Fruit fly (Drosophila melanogaster): Measurements from ENCODE around the gene Ir7f.
A peak's percentile ranks its signal among the peaks of the same experiment; 100 is the strongest.

The Ir7f gene

DNA sequence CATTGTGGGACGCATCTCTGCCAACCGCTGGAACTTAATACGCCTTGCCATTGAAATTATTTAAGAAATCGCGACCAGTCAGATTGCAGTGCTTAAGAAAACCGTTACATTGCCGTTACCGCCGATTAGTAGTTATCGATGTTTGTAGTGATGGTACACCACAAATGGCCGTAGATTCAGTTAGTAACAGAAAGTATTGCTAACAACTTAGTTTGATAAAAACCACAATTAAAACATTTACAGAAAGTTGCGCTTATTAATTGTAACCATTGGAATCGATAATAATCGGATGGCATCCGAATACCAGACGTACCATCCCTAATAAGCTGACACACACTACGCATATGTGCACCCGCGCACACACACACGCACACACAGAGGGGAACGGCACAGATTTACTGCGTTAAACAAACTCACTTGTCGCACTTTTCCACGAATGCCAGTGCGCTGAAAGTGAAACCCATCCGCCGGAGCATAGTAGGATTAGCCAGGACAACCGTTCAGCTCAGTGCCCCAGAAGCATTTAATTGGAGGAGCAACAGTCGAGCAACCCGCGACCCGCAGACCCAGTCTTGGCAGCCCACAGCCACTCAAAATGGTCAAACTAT is 36.4 kb upstream of the Ir7f start, which contains the start of the genes hdm and Ykt6 (continued):
- peak; percentile 74 for TF ChIP-seq ems (GFP tag; optimal IDR thresholded peaks at IDR 0.05)
- no peak for TF ChIP-seq Dfd (GFP tag; optimal IDR thresholded peaks at IDR 0.05)
- peak in 1 of 2 experiments; percentile 72 for TF ChIP-seq Hr51 (GFP tag; optimal IDR thresholded peaks at IDR 0.05)
- TF ChIP-seq kni (GFP tag; optimal IDR thresholded peaks at IDR 0.05), result no peak
- TF ChIP-seq pho (GFP tag; optimal IDR thresholded peaks at IDR 0.05), result peak; percentile 76
- no peak for TF ChIP-seq toy (GFP tag; IDR thresholded peaks at IDR 0.05)
- TF ChIP-seq Ptx1 (GFP tag; IDR thresholded peaks at IDR 0.05), result peak; percentile 87
- TF ChIP-seq Drgx (GFP tag; IDR thresholded peaks at IDR 0.05), result peak; percentile 70
- TF ChIP-seq CG18619 (GFP tag; optimal IDR thresholded peaks at IDR 0.05), result peak; percentile 51
- 0 out of 3 replicates have a peak, but pooled peaks have one; percentile 20 for TF ChIP-seq jigr1 (GFP tag; IDR thresholded peaks at IDR 0.05)
- TF ChIP-seq Taf1 (GFP tag; IDR thresholded peaks at IDR 0.05), result peak; percentile 80; the same call in 1 of the 2 replicates
- no peak for TF ChIP-seq CG12769 (tag; optimal IDR thresholded peaks at IDR 0.05)
- TF ChIP-seq CG13123 (GFP tag; optimal IDR thresholded peaks at IDR 0.05), result peak; percentile 70
- TF ChIP-seq tll (GFP tag; optimal IDR thresholded peaks at IDR 0.05), result no peak
- TF ChIP-seq CG34376 (GFP tag; optimal IDR thresholded peaks at IDR 0.05), result peak; percentile 62
- peak; percentile 70 for TF ChIP-seq Spps (tag; optimal IDR thresholded peaks at IDR 0.05)
- peak; percentile 67 for TF ChIP-seq dm (GFP tag; optimal IDR thresholded peaks at IDR 0.05)
- TF ChIP-seq Dad (GFP tag; optimal IDR thresholded peaks at IDR 0.05), result peak; percentile 72
- TF ChIP-seq E2f1 (GFP tag; IDR thresholded peaks at IDR 0.05), result peak; percentile 80; the same call in 1 of the 2 replicates
- TF ChIP-seq CG5245 (GFP tag; optimal IDR thresholded peaks at IDR 0.05), result peak; percentile 76
- peak; percentile 61 for TF ChIP-seq Nf-YC (tag; optimal IDR thresholded peaks at IDR 0.05)
- peak; percentile 64; the same call in 1 of the 2 replicates for TF ChIP-seq gsb (GFP tag; IDR thresholded peaks at IDR 0.05)
- TF ChIP-seq CG8765 (GFP tag; IDR thresholded peaks at IDR 0.05), result peak; percentile 80
- TF ChIP-seq NK7.1 (GFP tag; optimal IDR thresholded peaks at IDR 0.05), result peak; percentile 51
- peak; percentile 80 for TF ChIP-seq otp (GFP tag; IDR thresholded peaks at IDR 0.05)
- TF ChIP-seq Aef1 (GFP tag; IDR thresholded peaks at IDR 0.05), result peak; percentile 72; the same call in 2 of the 3 replicates
- peak; percentile 71; the same call in 1 of the 2 replicates for TF ChIP-seq danr (GFP tag; IDR thresholded peaks at IDR 0.05)
- peak; percentile 82 for TF ChIP-seq CG15514 (GFP tag; optimal IDR thresholded peaks at IDR 0.05)
- peak; percentile 72 for TF ChIP-seq CG9817 (tag; optimal IDR thresholded peaks at IDR 0.05)
- TF ChIP-seq pnt (GFP tag; optimal IDR thresholded peaks at IDR 0.05), result peak; percentile 76
- peak; percentile 74 for TF ChIP-seq Dip3 (GFP tag; optimal IDR thresholded peaks at IDR 0.05)
- TF ChIP-seq Chrac-16 (GFP tag; optimal IDR thresholded peaks at IDR 0.05), result peak; percentile 74
- TF ChIP-seq HmgZ (tag; optimal IDR thresholded peaks at IDR 0.05), result peak; percentile 90
- peak; percentile 45 for TF ChIP-seq Hmx (GFP tag; optimal IDR thresholded peaks at IDR 0.05)
- TF ChIP-seq CG12104 (GFP tag; optimal IDR thresholded peaks at IDR 0.05), result peak; percentile 51
- no peak for TF ChIP-seq CG8281 (tag; optimal IDR thresholded peaks at IDR 0.05)
- peak; percentile 44; the same call in 2 of the 3 replicates for TF ChIP-seq B-H1 (GFP tag; IDR thresholded peaks at IDR 0.05)
- peak; percentile 76 for TF ChIP-seq CG17359 (tag; optimal IDR thresholded peaks at IDR 0.05)
- TF ChIP-seq CG14667 (GFP tag; IDR thresholded peaks at IDR 0.05), result peak; percentile 71
- TF ChIP-seq CG12659 (GFP tag; optimal IDR thresholded peaks at IDR 0.05), result peak; percentile 81
- peak; percentile 59 for TF ChIP-seq CrebB (tag; optimal IDR thresholded peaks at IDR 0.05)
- TF ChIP-seq CG6654 (GFP tag; optimal IDR thresholded peaks at IDR 0.05), result no peak
- no peak for TF ChIP-seq bcd (GFP tag; optimal IDR thresholded peaks at IDR 0.05)
- TF ChIP-seq CG7987 (GFP tag; optimal IDR thresholded peaks at IDR 0.05), result peak; percentile 43
- TF ChIP-seq Abd-B (GFP tag; optimal IDR thresholded peaks at IDR 0.05), result no peak
- TF ChIP-seq CG9797 (GFP tag; optimal IDR thresholded peaks at IDR 0.05), result peak; percentile 45
- TF ChIP-seq CG33557 (GFP tag; optimal IDR thresholded peaks at IDR 0.05), result peak; percentile 66
- TF ChIP-seq CG6689 (GFP tag; IDR thresholded peaks at IDR 0.05), result peak; percentile 77
- no peak for TF ChIP-seq CG16815 (GFP tag; optimal IDR thresholded peaks at IDR 0.05)
- peak; percentile 41 for TF ChIP-seq CG8089 (GFP tag; optimal IDR thresholded peaks at IDR 0.05)
